Worm (Caenorhabditis elegans) whole organism, L4/young adult: ENCODE results near the gene mod-1.

ENCODE experiments used
- W03F9.2 ChIP-seq: fragments of 150-350 bp; optimal IDR thresholded peaks from 2 replicates; lab custom pipeline; 2014; ENCODE audit warnings: missing biosample characterization, missing genetic modification characterization
- dao-5 ChIP-seq: sonication (generic microtip); optimal IDR thresholded peaks from 2 replicates; lab custom pipeline; 2016; ENCODE audit warnings: missing genotype, missing genetic modification characterization, moderate library complexity, missing compliant biosample characterization
- him-1 ChIP-seq: sonication (generic microtip); optimal IDR thresholded peaks from 2 replicates; lab custom pipeline; 2016; ENCODE audit warnings: missing genotype, missing genetic modification reagents, missing genetic modification characterization, missing compliant biosample characterization

ce11 chrV:8936791-8937475 is 23.1 kb upstream of the mod-1 start:
- no peak for TF ChIP-seq him-1
- no peak for TF ChIP-seq dao-5 (tag; lab: Kevin White, UChicago)
- TF ChIP-seq W03F9.2 (tag; lab: Kevin White, UChicago): no peak
